Worm (Caenorhabditis elegans): ENCODE results near the gene R160.3.

DNA sequence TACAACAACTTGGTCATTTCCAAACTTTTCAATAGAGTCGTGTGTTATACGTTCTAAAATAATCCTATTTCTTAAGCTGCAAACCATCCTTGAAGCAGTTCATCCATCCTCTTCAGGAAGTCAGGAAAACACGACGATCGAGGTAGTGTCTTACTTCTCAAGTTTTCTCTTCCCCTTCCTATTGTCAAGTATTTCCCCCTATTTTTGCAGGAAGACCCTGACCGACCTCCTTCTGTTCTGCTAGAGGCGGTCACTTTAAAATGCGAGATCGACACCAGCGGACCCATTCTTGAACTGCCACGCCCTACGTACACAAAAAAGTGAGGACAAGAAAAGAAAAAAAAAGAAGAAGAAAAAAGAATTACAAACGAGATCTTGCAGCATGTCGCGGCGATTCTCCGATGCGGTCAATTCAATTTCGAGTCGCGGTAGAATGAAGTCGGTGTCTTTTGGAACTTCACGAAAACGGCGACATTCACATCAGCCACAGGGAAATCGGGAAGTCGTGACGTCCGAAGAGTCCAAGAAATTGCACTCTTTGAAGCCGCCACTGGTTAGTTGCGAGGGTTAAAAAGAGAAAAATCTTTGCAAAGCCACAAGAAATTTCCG, 43.2 kb downstream of the R160.3 start:
- TF ChIP-seq sox-2 (GFP tag; IDR thresholded peaks at IDR 0.05) (no peak), ama-1 (optimal IDR thresholded peaks at IDR 0.05) (no peak), ceh-31 (tag; optimal IDR thresholded peaks at IDR 0.05) (no peak), pag-3 (tag; optimal IDR thresholded peaks at IDR 0.05; ENCODE audit: borderline replicate concordance) (no peak), sdc-2 (tag; optimal IDR thresholded peaks at IDR 0.05) (no peak), ceh-6 (GFP tag; optimal IDR thresholded peaks at IDR 0.05) (no peak)
